Fruit fly (Drosophila melanogaster) whole organism, pupa: ENCODE measurements around the gene CG14219.

Experiments used
- CG12605 ChIP-seq: fragments of 200-800 bp; sonication (Bioruptor generic); IDR thresholded peaks from 2 replicates; pipeline ENCODE4 v1.3.6; 2022; ENCODE audit warnings: missing biosample characterization, missing genetic modification characterization
- CG15710 ChIP-seq: fragments of 200-800 bp; sonication (Bioruptor generic); optimal IDR thresholded peaks from 2 replicates; lab custom pipeline; 2018; ENCODE audit warnings: missing biosample characterization, mild to moderate bottlenecking, missing genetic modification characterization, moderate library complexity
- CG34367 ChIP-seq: fragments of 200-800 bp; sonication (Bioruptor generic); optimal IDR thresholded peaks from 2 replicates; lab custom pipeline; 2018; ENCODE audit warnings: missing biosample characterization, mild to moderate bottlenecking, missing genetic modification characterization
- CG8301 ChIP-seq: fragments of 200-800 bp; sonication (Bioruptor generic); optimal IDR thresholded peaks from 2 replicates; lab custom pipeline; 2018; ENCODE audit warnings: missing biosample characterization, mild to moderate bottlenecking, missing genetic modification characterization
- D1 ChIP-seq: fragments of 200-800 bp; sonication (Bioruptor generic); optimal IDR thresholded peaks from 2 replicates; lab custom pipeline; 2018; ENCODE audit warnings: missing biosample characterization, mild to moderate bottlenecking, missing genetic modification characterization, moderate library complexity
- Ets98B ChIP-seq: fragments of 200-800 bp; sonication (Bioruptor generic); IDR thresholded peaks from 2 replicates; pipeline ENCODE4 v1.3.6; 2022; ENCODE audit warnings: missing biosample characterization, missing genetic modification characterization
- Pif1B ChIP-seq: fragments of 200-800 bp; sonication (Bioruptor generic); optimal IDR thresholded peaks from 3 replicates; lab custom pipeline; 2016; ENCODE audit warnings: missing biosample characterization, missing genetic modification characterization
- Snoo ChIP-seq: fragments of 200-800 bp; sonication (Bioruptor generic); optimal IDR thresholded peaks from 3 replicates; lab custom pipeline; 2017; ENCODE audit warnings: missing biosample characterization, mild to moderate bottlenecking, missing genetic modification characterization, inconsistent platforms
- gl ChIP-seq: fragments of 200-800 bp; sonication (Bioruptor generic); optimal IDR thresholded peaks from 2 replicates; lab custom pipeline; 2018; ENCODE audit warnings: missing biosample characterization, mild to moderate bottlenecking, missing genetic modification characterization

DNA sequence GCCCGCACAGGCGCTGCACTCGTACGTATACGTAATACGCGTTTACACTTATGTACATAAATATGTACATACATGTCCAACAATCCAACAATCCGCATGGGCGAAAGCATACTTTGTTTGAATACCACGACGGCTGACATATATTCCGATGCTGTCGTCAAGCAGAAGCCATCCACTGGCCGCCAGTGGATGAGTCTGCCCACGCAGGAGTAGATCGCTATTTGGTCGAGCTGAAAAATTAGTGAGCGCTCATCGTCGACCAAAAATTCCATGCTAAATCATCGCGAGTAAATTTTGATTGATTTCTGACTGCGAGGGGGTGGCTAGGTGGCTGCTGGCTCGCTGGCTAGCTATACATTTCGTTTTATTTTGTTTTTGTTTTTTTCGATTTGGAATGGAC is 12.5 kb upstream of the CG14219 start:
- no peak for TF ChIP-seq CG12605 (GFP tag; lab: Robert Waterston, UW)
- no peak for TF ChIP-seq Pif1B (GFP tag; lab: Kevin White, UChicago)
- no peak for TF ChIP-seq CG8301
- no peak for TF ChIP-seq gl (tag; lab: Kevin White, UChicago)
- no peak for TF ChIP-seq CG15710 (tag; lab: Kevin White, UChicago)
- no peak for TF ChIP-seq Ets98B (GFP tag; lab: Robert Waterston, UW)
- TF ChIP-seq D1, result no peak
- no peak for TF ChIP-seq Snoo
- no peak for TF ChIP-seq CG34367 (tag; lab: Kevin White, UChicago)
